Fruit fly (Drosophila melanogaster) whole organism, embryonic: ENCODE measurements around the gene CG31910.

Source experiments
- Atf3 ChIP-seq: fragments of 200-800 bp; sonication (Bioruptor generic); optimal IDR thresholded peaks from 3 replicates; lab custom pipeline; 2016; ENCODE audit warnings: missing biosample characterization, missing genetic modification characterization
- BEAF-32 ChIP-seq: fragments of 200-800 bp; sonication (Bioruptor generic); optimal IDR thresholded peaks from 3 replicates; lab custom pipeline; 2017; ENCODE audit warnings: missing biosample characterization, missing genetic modification characterization, mild to moderate bottlenecking, moderate library complexity, missing genetic modification reagents
- BtbVII ChIP-seq: fragments of 200-800 bp; sonication (Bioruptor generic); optimal IDR thresholded peaks from 3 replicates; lab custom pipeline; 2017; ENCODE audit warnings: missing biosample characterization, mild to moderate bottlenecking, missing genetic modification characterization
- Bteb2 ChIP-seq: fragments of 200-800 bp; sonication (Bioruptor generic); optimal IDR thresholded peaks from 2 replicates; lab custom pipeline; 2016; ENCODE audit warnings: missing biosample characterization, missing genetic modification characterization
- CG10366 ChIP-seq: fragments of 200-800 bp; sonication (Bioruptor generic); IDR thresholded peaks from 2 replicates; pipeline ENCODE4 v1.3.6; 2022; ENCODE audit warnings: missing biosample characterization, missing genetic modification characterization
- CG12744 ChIP-seq: fragments of 200-800 bp; sonication (Bioruptor generic); optimal IDR thresholded peaks from 2 replicates; lab custom pipeline; 2016; ENCODE audit warnings: missing biosample characterization, missing genetic modification characterization
- CG14860 ChIP-seq: fragments of 200-800 bp; sonication (Bioruptor generic); IDR thresholded peaks from 3 replicates; pipeline ENCODE4 v1.3.6; 2022; ENCODE audit warnings: missing biosample characterization, missing genetic modification characterization; ENCODE audit not compliant: partially characterized antibody
- CG1602 ChIP-seq: fragments of 200-800 bp; sonication (Bioruptor generic); optimal IDR thresholded peaks from 3 replicates; lab custom pipeline; 2016; ENCODE audit warnings: missing biosample characterization, missing genetic modification characterization
- CG16779 ChIP-seq: fragments of 200-800 bp; sonication (Bioruptor generic); IDR thresholded peaks from 2 replicates; pipeline ENCODE4 v1.3.6; 2022; ENCODE audit warnings: missing biosample characterization, missing genetic modification characterization
- CG16815 ChIP-seq: fragments of 200-800 bp; sonication (Bioruptor generic); optimal IDR thresholded peaks from 3 replicates; lab custom pipeline; 2017; ENCODE audit warnings: missing biosample characterization, mild to moderate bottlenecking, missing genetic modification characterization
- CG16863 ChIP-seq: fragments of 200-800 bp; sonication (Bioruptor generic); optimal IDR thresholded peaks from 3 replicates; lab custom pipeline; 2016; ENCODE audit warnings: missing biosample characterization, missing genetic modification characterization
- CG2129 ChIP-seq: fragments of 200-800 bp; sonication (Bioruptor generic); IDR thresholded peaks from 2 replicates; pipeline ENCODE4 v1.3.6; 2022; ENCODE audit warnings: missing biosample characterization, missing genetic modification characterization; ENCODE audit not compliant: partially characterized antibody
- CG2889 ChIP-seq: fragments of 200-800 bp; sonication (Bioruptor generic); IDR thresholded peaks from 3 replicates; pipeline ENCODE4 v1.3.6; 2022; ENCODE audit warnings: missing biosample characterization, missing genetic modification characterization
- CG33557 ChIP-seq: fragments of 200-800 bp; sonication (Bioruptor generic); optimal IDR thresholded peaks from 2 replicates; lab custom pipeline; 2019; ENCODE audit warnings: missing biosample characterization, mild to moderate bottlenecking, missing genetic modification characterization, moderate library complexity
- CG4617 ChIP-seq: fragments of 200-800 bp; sonication (Bioruptor generic); optimal IDR thresholded peaks from 3 replicates; lab custom pipeline; 2016; ENCODE audit warnings: missing biosample characterization, missing genetic modification characterization, borderline replicate concordance
- CG6689 ChIP-seq: fragments of 200-800 bp; sonication (Bioruptor generic); IDR thresholded peaks from 2 replicates; pipeline ENCODE4 v1.3.6; 2022; ENCODE audit warnings: missing biosample characterization, missing genetic modification characterization
- CG6791 ChIP-seq: fragments of 200-800 bp; sonication (Bioruptor generic); IDR thresholded peaks from 3 replicates; pipeline ENCODE4 v1.3.6; 2022; ENCODE audit warnings: missing biosample characterization, missing genetic modification characterization; ENCODE audit not compliant: partially characterized antibody
- Dip3 ChIP-seq: fragments of 200-800 bp; sonication (Bioruptor generic); optimal IDR thresholded peaks from 3 replicates; lab custom pipeline; 2016; ENCODE audit warnings: missing biosample characterization, missing genetic modification characterization
- Dll ChIP-seq: fragments of 200-800 bp; sonication (Bioruptor generic); IDR thresholded peaks from 4 replicates; pipeline ENCODE4 v1.3.6; 2022; ENCODE audit warnings: missing biosample characterization, missing genetic modification characterization; ENCODE audit not compliant: partially characterized antibody
- E2f1 ChIP-seq: fragments of 200-800 bp; sonication (Bioruptor generic); IDR thresholded peaks from 2 replicates; pipeline ENCODE4 v1.3.6; 2022; ENCODE audit warnings: missing biosample characterization, missing genetic modification characterization
- GATAe ChIP-seq: fragments of 200-800 bp; sonication (Bioruptor generic); conservative IDR thresholded peaks from 2 replicates; pipeline ENCODE4 v1.3.6; 2022; ENCODE audit warnings: missing biosample characterization, missing genetic modification characterization
- NC2β ChIP-seq: fragments of 200-800 bp; sonication (Bioruptor generic); optimal IDR thresholded peaks from 2 replicates; lab custom pipeline; 2016; ENCODE audit warnings: missing biosample characterization, missing genetic modification characterization
- Neu2 ChIP-seq: fragments of 200-800 bp; sonication (Bioruptor generic); optimal IDR thresholded peaks from 3 replicates; lab custom pipeline; 2016; ENCODE audit warnings: missing biosample characterization, missing genetic modification characterization, borderline replicate concordance
- Nf-YA ChIP-seq: fragments of 200-800 bp; sonication (Bioruptor generic); IDR thresholded peaks from 2 replicates; pipeline ENCODE4 v1.3.6; 2022; ENCODE audit warnings: missing biosample characterization, missing genetic modification characterization
- Ravus ChIP-seq: fragments of 200-800 bp; sonication (Bioruptor generic); IDR thresholded peaks from 2 replicates; pipeline ENCODE4 v1.3.6; 2022; ENCODE audit warnings: missing biosample characterization, missing genetic modification characterization
- Sin3A ChIP-seq: fragments of >200 bp; optimal IDR thresholded peaks from 2 replicates; lab custom pipeline; 2018
- Sox102F ChIP-seq: fragments of 200-800 bp; sonication (Bioruptor generic); optimal IDR thresholded peaks from 2 replicates; lab custom pipeline; 2018; ENCODE audit warnings: missing biosample characterization, mild to moderate bottlenecking, missing genetic modification characterization, moderate library complexity
- aop ChIP-seq: fragments of 200-800 bp; sonication (Bioruptor generic); IDR thresholded peaks from 2 replicates; pipeline ENCODE4 v1.3.6; 2022; ENCODE audit warnings: missing biosample characterization, missing genetic modification characterization
- bcd ChIP-seq: fragments of 200-800 bp; sonication (Bioruptor generic); optimal IDR thresholded peaks from 2 replicates; lab custom pipeline; 2017; ENCODE audit warnings: missing biosample characterization, mild to moderate bottlenecking, missing genetic modification characterization
- bsh ChIP-seq, 2 experiments: fragments of 200-800 bp; sonication (Bioruptor generic); optimal IDR thresholded peaks; 2 replicates each; lab custom pipeline; 2017 to 2018; ENCODE audit warnings: mild to moderate bottlenecking in 2 of 2, missing biosample characterization in 2 of 2, missing genetic modification characterization in 2 of 2, moderate library complexity in 1 of 2
- btn ChIP-seq: fragments of 200-800 bp; sonication (Bioruptor generic); optimal IDR thresholded peaks from 2 replicates; lab custom pipeline; 2016; ENCODE audit warnings: missing biosample characterization, missing genetic modification characterization
- chn ChIP-seq: fragments of 200-800 bp; sonication (Bioruptor generic); optimal IDR thresholded peaks from 2 replicates; lab custom pipeline; 2016; ENCODE audit warnings: missing biosample characterization, missing genetic modification characterization
- crp ChIP-seq, 2 experiments: fragments of 200-800 bp; sonication (Bioruptor generic); optimal IDR thresholded peaks; 2 replicates in 1 of 2; 3 replicates in 1 of 2; lab custom pipeline; 2017; ENCODE audit warnings: missing biosample characterization in 2 of 2, missing genetic modification characterization in 2 of 2, mild to moderate bottlenecking in 1 of 2, moderate library complexity in 1 of 2
- danr ChIP-seq: fragments of 200-800 bp; sonication (Bioruptor generic); IDR thresholded peaks from 2 replicates; pipeline ENCODE4 v1.3.6; 2022; ENCODE audit warnings: missing biosample characterization, missing genetic modification characterization
- disco-r ChIP-seq: fragments of 200-800 bp; sonication (Bioruptor generic); optimal IDR thresholded peaks from 2 replicates; lab custom pipeline; 2016; ENCODE audit warnings: missing biosample characterization, missing genetic modification characterization
- fd96Cb ChIP-seq: fragments of 200-800 bp; sonication (Bioruptor generic); optimal IDR thresholded peaks from 2 replicates; lab custom pipeline; 2018; ENCODE audit warnings: missing biosample characterization, mild to moderate bottlenecking, missing genetic modification characterization, moderate library complexity
- fru ChIP-seq: fragments of >200 bp; optimal IDR thresholded peaks from 2 replicates; lab custom pipeline; 2017
- gro ChIP-seq: fragments of 200-800 bp; sonication (Bioruptor generic); optimal IDR thresholded peaks from 2 replicates; lab custom pipeline; 2016; ENCODE audit warnings: missing biosample characterization, missing genetic modification characterization
- insv ChIP-seq, 2 experiments: fragments of 200-800 bp; sonication (Bioruptor generic); optimal IDR thresholded peaks; 3 replicates each; lab custom pipeline; 2016 to 2018; ENCODE audit warnings: missing biosample characterization in 2 of 2, missing genetic modification characterization in 2 of 2
- inv ChIP-seq: fragments of 200-800 bp; sonication (Bioruptor generic); IDR thresholded peaks from 2 replicates; pipeline ENCODE4 v1.3.6; 2022; ENCODE audit warnings: missing biosample characterization, missing genetic modification characterization; ENCODE audit not compliant: partially characterized antibody
- lbe ChIP-seq: fragments of 200-800 bp; sonication (Bioruptor generic); optimal IDR thresholded peaks from 2 replicates; lab custom pipeline; 2016; ENCODE audit warnings: missing biosample characterization, mild to moderate bottlenecking, missing genetic modification characterization
- lmd ChIP-seq: fragments of 200-800 bp; sonication (Bioruptor generic); IDR thresholded peaks from 2 replicates; pipeline ENCODE4 v1.3.6; 2022; ENCODE audit warnings: missing biosample characterization, missing genetic modification characterization
- lov ChIP-seq, 2 experiments: fragments of 200-800 bp in 1 of 2; fragments of >200 bp in 1 of 2; sonication (Bioruptor generic) in 1 of 2; IDR thresholded peaks in 1 of 2; optimal IDR thresholded peaks in 1 of 2; 2 replicates in 1 of 2; 3 replicates in 1 of 2; pipeline versions ENCODE4 v1.3.6 to Lab custom; 2017 to 2022; ENCODE audit warnings: missing biosample characterization in 1 of 2, missing genetic modification characterization in 1 of 2
- maf-S ChIP-seq: fragments of 200-800 bp; sonication (Bioruptor generic); optimal IDR thresholded peaks from 2 replicates; lab custom pipeline; 2016; ENCODE audit warnings: missing biosample characterization, missing genetic modification characterization
- nau ChIP-seq: fragments of 200-800 bp; sonication (Bioruptor generic); optimal IDR thresholded peaks from 3 replicates; lab custom pipeline; 2017; ENCODE audit warnings: missing biosample characterization, mild to moderate bottlenecking, missing genetic modification characterization, missing genetic modification reagents
- otp ChIP-seq: fragments of 200-800 bp; sonication (Bioruptor generic); IDR thresholded peaks from 3 replicates; pipeline ENCODE4, ENCODE4 v1.3.6; 2022; ENCODE audit warnings: missing biosample characterization, missing genetic modification characterization
- p53 ChIP-seq: fragments of 200-800 bp; sonication (Bioruptor generic); optimal IDR thresholded peaks from 2 replicates; lab custom pipeline; 2016; ENCODE audit warnings: missing biosample characterization, missing genetic modification characterization
- psq ChIP-seq: fragments of 200-800 bp; sonication (Bioruptor generic); optimal IDR thresholded peaks from 2 replicates; lab custom pipeline; 2017; ENCODE audit warnings: missing biosample characterization, missing genetic modification characterization
- repo ChIP-seq: fragments of 200-800 bp; sonication (Bioruptor generic); optimal IDR thresholded peaks from 2 replicates; lab custom pipeline; 2016; ENCODE audit warnings: missing biosample characterization, missing genetic modification characterization
- salm ChIP-seq: fragments of 200-800 bp; sonication (Bioruptor generic); optimal IDR thresholded peaks from 2 replicates; lab custom pipeline; 2018; ENCODE audit warnings: missing biosample characterization, mild to moderate bottlenecking, missing genetic modification characterization
- slbo ChIP-seq: fragments of 200-800 bp; sonication (Bioruptor generic); IDR thresholded peaks from 2 replicates; pipeline ENCODE4 v1.3.6; 2022; ENCODE audit warnings: missing biosample characterization, missing genetic modification characterization
- usp ChIP-seq: fragments of >200 bp; optimal IDR thresholded peaks from 2 replicates; lab custom pipeline; 2017; ENCODE audit warnings: missing biosample characterization, missing genetic modification characterization

The CG31910 gene

DNA sequence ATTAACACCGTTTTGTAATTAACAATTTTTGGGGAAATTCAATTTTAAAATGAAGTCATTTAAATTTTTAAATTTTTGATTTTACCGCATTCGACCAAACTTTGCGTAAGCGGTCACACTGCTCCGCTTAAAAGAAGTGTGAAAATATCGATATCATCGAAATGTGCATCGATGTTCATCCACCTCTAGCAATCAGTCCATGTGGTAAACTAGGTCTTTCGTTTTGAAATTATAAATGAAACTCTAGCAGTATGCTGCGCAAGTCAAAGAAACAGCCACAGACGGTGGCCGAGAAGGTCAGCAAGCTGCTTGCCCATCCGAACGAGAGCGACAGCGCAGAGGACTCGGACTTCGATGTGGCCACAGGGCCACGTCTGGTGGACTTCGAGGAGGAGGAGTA lies 28.0 kb downstream of the CG31910 start, which contains the start of gene Aatf (continued):
- TF ChIP-seq CG10366 (GFP tag; lab: Robert Waterston, UW) (no peak), bsh (GFP tag; optimal IDR thresholded peaks at IDR 0.05; lab: Kevin White, UChicago) (no peak), Dll (GFP tag; lab: Robert Waterston, UW) (peak; percentile 89), CG16815 (no peak), Sin3A (peak; percentile 21), danr (GFP tag; lab: Robert Waterston, UW) (no peak), CG33557 (GFP tag; lab: Kevin White, UChicago) (no peak), CG14860 (peak; percentile 59; the same call in 2 of the 3 replicates), Ravus (GFP tag; lab: Robert Waterston, UW) (no peak), gro (GFP tag; lab: Kevin White, UChicago) (no peak), BtbVII (GFP tag; lab: Kevin White, UChicago) (no peak), repo (no peak), insv (GFP tag; optimal IDR thresholded peaks at IDR 0.05; lab: Kevin White, UChicago) (no peak), CG16779 (GFP tag; lab: Robert Waterston, UW) (no peak), Dip3 (no peak), inv (GFP tag; lab: Robert Waterston, UW) (peak; percentile 70), CG2129 (GFP tag; lab: Robert Waterston, UW) (peak; percentile 85), nau (GFP tag; lab: Kevin White, UChicago) (no peak), crp (GFP tag; optimal IDR thresholded peaks at IDR 0.05; lab: Kevin White, UChicago) (peak in 1 of 2 experiments; percentile 30), usp (no peak), otp (GFP tag; lab: Robert Waterston, UW) (no peak), lov (optimal IDR thresholded peaks at IDR 0.05; lab: Kevin White, UChicago) (no peak), lov (GFP tag; IDR thresholded peaks at IDR 0.05; lab: Robert Waterston, UW) (no peak), CG1602 (no peak), fd96Cb (no peak), Neu2 (GFP tag; lab: Kevin White, UChicago) (no peak), CG4617 (peak; percentile 56), lmd (GFP tag; lab: Robert Waterston, UW) (no peak), psq (GFP tag; lab: Kevin White, UChicago) (no peak), Atf3 (GFP tag; lab: Kevin White, UChicago) (no peak), chn (no peak), CG6689 (GFP tag; lab: Robert Waterston, UW) (no peak), CG12744 (GFP tag; lab: Kevin White, UChicago) (no peak), fru (lab: Kevin White, UChicago) (no peak), E2f1 (GFP tag; lab: Robert Waterston, UW) (no peak), CG16863 (GFP tag; lab: Kevin White, UChicago) (no peak), Nf-YA (GFP tag; lab: Robert Waterston, UW) (no peak), slbo (GFP tag; lab: Robert Waterston, UW) (no peak), NC2β (GFP tag; lab: Kevin White, UChicago) (no peak), GATAe (GFP tag; lab: Robert Waterston, UW) (no peak), salm (no peak), BEAF-32 (GFP tag; lab: Kevin White, UChicago) (peak; percentile 88), lbe (GFP tag; lab: Kevin White, UChicago) (no peak), btn (GFP tag; lab: Kevin White, UChicago) (no peak), bcd (GFP tag; lab: Kevin White, UChicago) (no peak), p53 (no peak), CG2889 (no peak), Bteb2 (GFP tag; lab: Kevin White, UChicago) (peak; percentile 15), maf-S (GFP tag; lab: Kevin White, UChicago) (no peak), Sox102F (GFP tag; lab: Kevin White, UChicago) (no peak), CG6791 (GFP tag; lab: Robert Waterston, UW) (peak; percentile 78), disco-r (GFP tag; lab: Kevin White, UChicago) (no peak), aop (GFP tag; lab: Robert Waterston, UW) (no peak)
